Fruit fly (Drosophila melanogaster) whole organism, embryonic: ENCODE results near the gene tinc.
A peak's percentile ranks its signal among the peaks of the same experiment; 100 is the strongest.

ENCODE experiments used
- Abd-B ChIP-seq: fragments of 200-800 bp; sonication (Bioruptor generic); optimal IDR thresholded peaks from 2 replicates; lab custom pipeline; 2018; ENCODE audit warnings: missing biosample characterization, mild to moderate bottlenecking, missing genetic modification characterization, moderate library complexity
- BEAF-32 ChIP-seq: fragments of 200-800 bp; sonication (Bioruptor generic); optimal IDR thresholded peaks from 3 replicates; lab custom pipeline; 2017; ENCODE audit warnings: missing biosample characterization, missing genetic modification characterization, mild to moderate bottlenecking, moderate library complexity, missing genetic modification reagents
- CG10267 ChIP-seq: fragments of 200-800 bp; sonication (Bioruptor generic); optimal IDR thresholded peaks from 2 replicates; lab custom pipeline; 2018; ENCODE audit warnings: missing biosample characterization, mild to moderate bottlenecking, missing genetic modification characterization, moderate library complexity
- CG10274 ChIP-seq: fragments of 200-800 bp; sonication (Bioruptor generic); optimal IDR thresholded peaks from 3 replicates; lab custom pipeline; 2017; ENCODE audit warnings: missing biosample characterization, mild to moderate bottlenecking, missing genetic modification characterization
- CG11093 ChIP-seq: fragments of 200-800 bp; sonication (Bioruptor generic); IDR thresholded peaks from 3 replicates; pipeline ENCODE4 v1.3.6; 2022; ENCODE audit warnings: missing biosample characterization, missing genetic modification characterization
- CG12071 ChIP-seq: fragments of 200-800 bp; sonication (Bioruptor generic); optimal IDR thresholded peaks from 3 replicates; lab custom pipeline; 2018; ENCODE audit warnings: missing biosample characterization, mild to moderate bottlenecking, missing genetic modification characterization
- CG12155 ChIP-seq: fragments of 200-800 bp; sonication (Bioruptor generic); optimal IDR thresholded peaks from 3 replicates; lab custom pipeline; 2016; ENCODE audit warnings: missing biosample characterization, missing genetic modification characterization
- CG12236 ChIP-seq: fragments of 200-800 bp; sonication (Bioruptor generic); optimal IDR thresholded peaks from 2 replicates; lab custom pipeline; 2016; ENCODE audit warnings: missing biosample characterization, missing genetic modification characterization
- CG12942 ChIP-seq: fragments of 200-800 bp; sonication (Bioruptor generic); optimal IDR thresholded peaks from 3 replicates; lab custom pipeline; 2016; ENCODE audit warnings: missing biosample characterization, missing genetic modification characterization
- CG17568 ChIP-seq: fragments of 200-800 bp; sonication (Bioruptor generic); optimal IDR thresholded peaks from 2 replicates; lab custom pipeline; 2018; ENCODE audit warnings: missing biosample characterization, mild to moderate bottlenecking, missing genetic modification characterization, moderate library complexity
- CG30431 ChIP-seq: fragments of 200-800 bp; sonication (Bioruptor generic); optimal IDR thresholded peaks from 2 replicates; lab custom pipeline; 2017; ENCODE audit warnings: missing biosample characterization, missing genetic modification characterization
- CG32767 ChIP-seq: fragments of 200-800 bp; sonication (Bioruptor generic); IDR thresholded peaks from 2 replicates; pipeline ENCODE4 v1.3.6; 2022; ENCODE audit warnings: missing biosample characterization, missing genetic modification characterization
- CG3407 ChIP-seq: fragments of 200-800 bp; sonication (Bioruptor generic); optimal IDR thresholded peaks from 2 replicates; lab custom pipeline; 2018; ENCODE audit warnings: missing biosample characterization, mild to moderate bottlenecking, missing genetic modification characterization
- CG3838 ChIP-seq: fragments of 200-800 bp; sonication (Bioruptor generic); optimal IDR thresholded peaks from 3 replicates; lab custom pipeline; 2016; ENCODE audit warnings: missing biosample characterization, missing genetic modification characterization
- CG42726 ChIP-seq: fragments of 200-800 bp; sonication (Bioruptor generic); IDR thresholded peaks from 2 replicates; pipeline ENCODE4 v1.3.6; 2022; ENCODE audit warnings: missing biosample characterization, missing genetic modification characterization; ENCODE audit not compliant: partially characterized antibody
- CG4282 ChIP-seq: fragments of 200-800 bp; sonication (Bioruptor generic); optimal IDR thresholded peaks from 2 replicates; lab custom pipeline; 2016; ENCODE audit warnings: missing biosample characterization, missing genetic modification characterization
- CG4328 ChIP-seq: fragments of 200-800 bp; sonication (Bioruptor generic); optimal IDR thresholded peaks from 3 replicates; lab custom pipeline; 2017; ENCODE audit warnings: missing biosample characterization, missing genetic modification reagents, missing genetic modification characterization
- CG4854 ChIP-seq: fragments of 200-800 bp; sonication (Bioruptor generic); optimal IDR thresholded peaks from 2 replicates; lab custom pipeline; 2016; ENCODE audit warnings: missing biosample characterization, missing genetic modification characterization, inconsistent platforms
- CG5953 ChIP-seq: fragments of 200-800 bp; sonication (Bioruptor generic); IDR thresholded peaks from 2 replicates; pipeline ENCODE4 v1.3.6; 2022; ENCODE audit warnings: missing biosample characterization, missing genetic modification characterization
- CG6683 ChIP-seq: fragments of 200-800 bp; sonication (Bioruptor generic); optimal IDR thresholded peaks from 2 replicates; lab custom pipeline; 2017; ENCODE audit warnings: missing biosample characterization, mild to moderate bottlenecking, missing genetic modification characterization, missing genetic modification reagents
- CG9727 ChIP-seq: fragments of 200-800 bp; sonication (Bioruptor generic); optimal IDR thresholded peaks from 3 replicates; lab custom pipeline; 2017; ENCODE audit warnings: missing biosample characterization, mild to moderate bottlenecking, missing genetic modification characterization
- CkIIα-i1 ChIP-seq: fragments of 200-800 bp; sonication (Bioruptor generic); IDR thresholded peaks from 2 replicates; pipeline ENCODE4 v1.3.6; 2022; ENCODE audit warnings: missing biosample characterization, missing genetic modification characterization
- Drgx ChIP-seq: fragments of 200-800 bp; sonication (Bioruptor generic); IDR thresholded peaks from 2 replicates; pipeline ENCODE4 v1.3.6; 2022; ENCODE audit warnings: missing biosample characterization, missing genetic modification characterization
- Hr3 ChIP-seq: fragments of 200-800 bp; sonication (Bioruptor generic); optimal IDR thresholded peaks from 3 replicates; lab custom pipeline; 2016; ENCODE audit warnings: missing biosample characterization, missing genetic modification characterization
- Lim3 ChIP-seq: fragments of 200-800 bp; sonication (Bioruptor generic); IDR thresholded peaks from 2 replicates; pipeline ENCODE4 v1.3.6; 2022; ENCODE audit warnings: missing biosample characterization, missing genetic modification characterization
- Optix ChIP-seq: fragments of 200-800 bp; sonication (Bioruptor generic); IDR thresholded peaks from 3 replicates; pipeline ENCODE4 v1.3.6; 2022; ENCODE audit warnings: missing biosample characterization, missing genetic modification characterization
- Six4 ChIP-seq: fragments of 200-800 bp; sonication (Bioruptor generic); optimal IDR thresholded peaks from 2 replicates; lab custom pipeline; 2016; ENCODE audit warnings: missing biosample characterization, missing genetic modification characterization
- Spps ChIP-seq: fragments of 200-800 bp; sonication (Bioruptor generic); optimal IDR thresholded peaks from 2 replicates; lab custom pipeline; 2018; ENCODE audit warnings: missing biosample characterization, mild to moderate bottlenecking, missing genetic modification characterization
- Sry-δ ChIP-seq: fragments of 200-800 bp; sonication (Bioruptor generic); optimal IDR thresholded peaks from 2 replicates; lab custom pipeline; 2016; ENCODE audit warnings: missing biosample characterization, missing genetic modification characterization
- ara ChIP-seq: fragments of 200-800 bp; sonication (Bioruptor generic); IDR thresholded peaks from 2 replicates; pipeline ENCODE4 v1.3.6; 2022; ENCODE audit warnings: missing biosample characterization, missing genetic modification characterization
- az2 ChIP-seq: fragments of 200-800 bp; sonication (Bioruptor generic); optimal IDR thresholded peaks from 3 replicates; lab custom pipeline; 2016; ENCODE audit warnings: missing biosample characterization, missing genetic modification characterization
- bab2 ChIP-seq: fragments of 200-800 bp; sonication (Bioruptor generic); optimal IDR thresholded peaks from 2 replicates; lab custom pipeline; 2016; ENCODE audit warnings: missing biosample characterization, missing genetic modification characterization
- cato ChIP-seq: fragments of 200-800 bp; sonication (Bioruptor generic); optimal IDR thresholded peaks from 2 replicates; lab custom pipeline; 2016; ENCODE audit warnings: missing biosample characterization, missing genetic modification characterization, borderline replicate concordance
- cg ChIP-seq: fragments of 200-800 bp; sonication (Bioruptor generic); optimal IDR thresholded peaks from 3 replicates; lab custom pipeline; 2019; ENCODE audit warnings: missing biosample characterization, mild to moderate bottlenecking, missing genetic modification characterization, moderate library complexity
- dan ChIP-seq: fragments of 200-800 bp; sonication (Bioruptor generic); IDR thresholded peaks from 2 replicates; pipeline ENCODE4 v1.3.6; 2022; ENCODE audit warnings: missing biosample characterization, missing genetic modification characterization
- dmrt99B ChIP-seq: fragments of 200-800 bp; sonication (Bioruptor generic); optimal IDR thresholded peaks from 2 replicates; lab custom pipeline; 2018; ENCODE audit warnings: missing biosample characterization, mild to moderate bottlenecking, missing genetic modification characterization, moderate library complexity
- ems ChIP-seq: fragments of 200-800 bp; sonication (Bioruptor generic); optimal IDR thresholded peaks from 3 replicates; lab custom pipeline; 2016; ENCODE audit warnings: missing biosample characterization, missing genetic modification characterization
- fru ChIP-seq: fragments of >200 bp; optimal IDR thresholded peaks from 2 replicates; lab custom pipeline; 2017
- gem ChIP-seq: fragments of 200-800 bp; sonication (Bioruptor generic); optimal IDR thresholded peaks from 2 replicates; lab custom pipeline; 2019; ENCODE audit warnings: missing biosample characterization, mild to moderate bottlenecking, missing genetic modification characterization, moderate library complexity
- h ChIP-seq: fragments of >200 bp; optimal IDR thresholded peaks from 2 replicates; lab custom pipeline; 2017
- hkb ChIP-seq, 2 experiments: fragments of 200-800 bp in 1 of 2; fragments of >200 bp in 1 of 2; sonication (Bioruptor generic) in 1 of 2; IDR thresholded peaks in 1 of 2; optimal IDR thresholded peaks in 1 of 2; 2 replicates each; pipeline versions ENCODE4 v1.3.6 to Lab custom; 2017 to 2022; ENCODE audit warnings: missing biosample characterization in 1 of 2, missing genetic modification characterization in 1 of 2
- inv ChIP-seq: fragments of 200-800 bp; sonication (Bioruptor generic); IDR thresholded peaks from 2 replicates; pipeline ENCODE4 v1.3.6; 2022; ENCODE audit warnings: missing biosample characterization, missing genetic modification characterization; ENCODE audit not compliant: partially characterized antibody
- jigr1 ChIP-seq: fragments of 200-800 bp; sonication (Bioruptor generic); IDR thresholded peaks from 3 replicates; pipeline ENCODE4 v1.3.6; 2022; ENCODE audit warnings: missing biosample characterization, missing genetic modification characterization
- pan ChIP-seq, 4 experiments: fragments of >200 bp in 3 of 4; fragments of 200-800 bp in 1 of 4; sonication (Bioruptor generic) in 1 of 4; optimal IDR thresholded peaks in 3 of 4; IDR thresholded peaks in 1 of 4; 2 replicates each; pipeline versions ENCODE4 v1.3.6 to Lab custom; 2017 to 2022; ENCODE audit warnings: missing biosample characterization in 2 of 4, missing genetic modification characterization in 2 of 4, mixed read lengths in 1 of 4
- peb ChIP-seq: fragments of 200-800 bp; sonication (Bioruptor generic); IDR thresholded peaks from 2 replicates; pipeline ENCODE4 v1.3.6; 2022; ENCODE audit warnings: missing biosample characterization, missing genetic modification characterization
- ranshi ChIP-seq: fragments of 200-800 bp; sonication (Bioruptor generic); IDR thresholded peaks from 2 replicates; pipeline ENCODE4 v1.3.6; 2022; ENCODE audit warnings: missing biosample characterization, missing genetic modification characterization
- row ChIP-seq: fragments of 200-800 bp; sonication (Bioruptor generic); IDR thresholded peaks from 3 replicates; pipeline ENCODE4 v1.3.6; 2022; ENCODE audit warnings: missing biosample characterization, missing genetic modification characterization
- shn ChIP-seq: fragments of 200-800 bp; sonication (Bioruptor generic); optimal IDR thresholded peaks from 3 replicates; lab custom pipeline; 2016; ENCODE audit warnings: missing biosample characterization, missing genetic modification characterization
- sisA ChIP-seq: fragments of 200-800 bp; sonication (Bioruptor generic); IDR thresholded peaks from 2 replicates; pipeline ENCODE4 v1.3.6; 2022; ENCODE audit warnings: missing biosample characterization, missing genetic modification characterization
- stc ChIP-seq: fragments of 200-800 bp; sonication (Bioruptor generic); IDR thresholded peaks from 2 replicates; pipeline ENCODE4 v1.3.6; 2022; ENCODE audit warnings: missing biosample characterization, missing genetic modification characterization
- yki ChIP-seq: fragments of >200 bp; optimal IDR thresholded peaks from 3 replicates; lab custom pipeline; 2018
- zen2 ChIP-seq: fragments of 200-800 bp; sonication (Bioruptor generic); IDR thresholded peaks from 3 replicates; pipeline ENCODE4 v1.3.6; 2022; ENCODE audit warnings: missing biosample characterization, missing genetic modification characterization; ENCODE audit not compliant: partially characterized antibody

The tinc gene

DNA sequence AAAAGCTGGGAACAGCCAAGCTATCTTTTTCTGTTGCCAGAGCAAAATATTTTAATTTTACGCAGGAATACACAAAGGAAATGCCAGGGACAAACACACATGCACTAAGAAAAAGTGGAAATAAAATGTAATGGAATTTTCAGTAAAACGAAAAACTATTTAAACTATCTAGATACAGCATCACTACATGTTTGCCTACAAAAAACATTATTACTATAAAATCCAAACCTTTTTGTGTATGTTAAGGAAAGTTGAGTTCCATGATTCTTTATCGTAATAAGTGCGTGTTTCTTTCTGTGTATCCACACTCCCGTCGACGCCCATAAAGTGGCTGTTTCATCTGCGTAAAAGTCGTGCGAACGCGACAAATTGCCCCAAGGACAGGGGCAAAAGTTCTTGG is 37.8 kb downstream of the tinc start (continued):
- TF ChIP-seq CG32767, result no peak
- peak; percentile 65; the same call in 2 of the 3 replicates for TF ChIP-seq row (GFP tag; lab: Robert Waterston, UW)
- TF ChIP-seq CG12942 (GFP tag; lab: Kevin White, UChicago), result no peak
- no peak for TF ChIP-seq jigr1 (GFP tag; lab: Robert Waterston, UW)
- no peak for TF ChIP-seq peb (GFP tag; lab: Robert Waterston, UW)
- TF ChIP-seq CG42726 (GFP tag; lab: Robert Waterston, UW), result no peak
- no peak for TF ChIP-seq Sry-δ (GFP tag; lab: Kevin White, UChicago)
- no peak for TF ChIP-seq ranshi (GFP tag; lab: Robert Waterston, UW)
- TF ChIP-seq gem (tag; lab: Kevin White, UChicago), result peak; percentile 64
- TF ChIP-seq ems (GFP tag; lab: Kevin White, UChicago), result no peak
- no peak for TF ChIP-seq CG3838 (GFP tag; lab: Kevin White, UChicago)
- no peak for TF ChIP-seq Spps (tag; lab: Kevin White, UChicago)
- no peak for TF ChIP-seq Abd-B (GFP tag; lab: Kevin White, UChicago)
- TF ChIP-seq yki, result no peak
- TF ChIP-seq CG10267 (tag; lab: Kevin White, UChicago), result no peak
- 0 out of 3 replicates have a peak, but pooled peaks have one; percentile 15 for TF ChIP-seq CG11093 (GFP tag; lab: Robert Waterston, UW)
- no peak for TF ChIP-seq Six4 (GFP tag; lab: Kevin White, UChicago)
- TF ChIP-seq Lim3 (GFP tag; lab: Robert Waterston, UW), result no peak
- TF ChIP-seq Hr3 (GFP tag; lab: Kevin White, UChicago), result no peak
- TF ChIP-seq BEAF-32 (GFP tag; lab: Kevin White, UChicago), result no peak
- TF ChIP-seq CG4328 (GFP tag; lab: Kevin White, UChicago), result no peak
- peak; percentile 9 for TF ChIP-seq bab2 (GFP tag; lab: Kevin White, UChicago)
- no peak for TF ChIP-seq inv
- TF ChIP-seq hkb (optimal IDR thresholded peaks at IDR 0.05; lab: Kevin White, UChicago), result no peak
- no peak for TF ChIP-seq hkb (GFP tag; IDR thresholded peaks at IDR 0.05; lab: Robert Waterston, UW)
- no peak for TF ChIP-seq CG30431 (GFP tag; lab: Kevin White, UChicago)
- TF ChIP-seq Optix (GFP tag; lab: Robert Waterston, UW), result no peak
- no peak for TF ChIP-seq CG4854
- no peak for TF ChIP-seq CG5953
- TF ChIP-seq CG10274 (GFP tag; lab: Kevin White, UChicago), result no peak
- no peak for TF ChIP-seq stc (GFP tag; lab: Robert Waterston, UW)
- TF ChIP-seq shn (GFP tag; lab: Kevin White, UChicago), result no peak
- no peak for TF ChIP-seq ara (GFP tag; lab: Robert Waterston, UW)
- TF ChIP-seq h (lab: Kevin White, UChicago), result no peak
- no peak for TF ChIP-seq dan (GFP tag; lab: Robert Waterston, UW)
- TF ChIP-seq CG17568, result no peak
- no peak for TF ChIP-seq zen2 (GFP tag; lab: Robert Waterston, UW)
- no peak for TF ChIP-seq CG9727 (GFP tag; lab: Kevin White, UChicago)
- TF ChIP-seq CG6683, result no peak
- no peak; the same call in 1 of the 2 replicates for TF ChIP-seq sisA
- TF ChIP-seq CG12071 (GFP tag; lab: Kevin White, UChicago), result no peak
- no peak for TF ChIP-seq cg (GFP tag; lab: Kevin White, UChicago)
- TF ChIP-seq CG12236, result no peak
- no peak for TF ChIP-seq CG3407 (GFP tag; lab: Kevin White, UChicago)
- TF ChIP-seq az2, result peak; percentile 7
- TF ChIP-seq Drgx (GFP tag; lab: Robert Waterston, UW), result no peak
- no peak for TF ChIP-seq fru
- TF ChIP-seq CG12155, result no peak
- no peak for TF ChIP-seq pan (optimal IDR thresholded peaks at IDR 0.05; lab: Kevin White, UChicago)
- TF ChIP-seq pan (GFP tag; optimal IDR thresholded peaks at IDR 0.05 in 1 of 2, IDR thresholded peaks at IDR 0.05 in 1 of 2), result no peak
- peak; percentile 56 for TF ChIP-seq dmrt99B (tag; lab: Kevin White, UChicago)
- TF ChIP-seq CkIIα-i1 (GFP tag; lab: Robert Waterston, UW), result no peak
- TF ChIP-seq cato (GFP tag; lab: Kevin White, UChicago), result no peak
- no peak for TF ChIP-seq CG4282 (GFP tag; lab: Kevin White, UChicago)
